Worm (Caenorhabditis elegans) whole organism, L4/young adult: ENCODE results near the gene Y54G9A.5.
A peak's percentile ranks its signal among the peaks of the same experiment; 100 is the strongest.

Experiments used
- W03F9.2 ChIP-seq: fragments of 150-350 bp; optimal IDR thresholded peaks from 2 replicates; lab custom pipeline; 2014; ENCODE audit warnings: missing biosample characterization, missing genetic modification characterization
- dao-5 ChIP-seq: sonication (generic microtip); optimal IDR thresholded peaks from 2 replicates; lab custom pipeline; 2016; ENCODE audit warnings: missing genotype, missing genetic modification characterization, moderate library complexity, missing compliant biosample characterization
- him-1 ChIP-seq: sonication (generic microtip); optimal IDR thresholded peaks from 2 replicates; lab custom pipeline; 2016; ENCODE audit warnings: missing genotype, missing genetic modification reagents, missing genetic modification characterization, missing compliant biosample characterization

- TF ChIP-seq him-1 (tag; lab: Kevin White, UChicago) (no peak), dao-5 (no peak), W03F9.2 (tag; lab: Kevin White, UChicago) (peak; percentile 13)
Measured at ce11 chrII:13732146-13732545, 9.3 kb downstream of the Y54G9A.5 start.
